Worm (Caenorhabditis elegans) whole organism, L4 larva: ENCODE data around the gene T26H5.11.

ENCODE experiments used
- D1046.2 ChIP-seq: fragments of 200-800 bp; sonication (Bioruptor generic); IDR thresholded peaks from 2 replicates; pipeline ENCODE4 v1.3.6; 2022; ENCODE audit warnings: missing genetic modification characterization, missing compliant biosample characterization
- F26F4.8 ChIP-seq: fragments of 200-800 bp; sonication (Bioruptor generic); conservative IDR thresholded peaks from 2 replicates; pipeline ENCODE4 v1.3.6; 2022; ENCODE audit warnings: missing genetic modification characterization, missing compliant biosample characterization
- F49E8.2 ChIP-seq: sonication (generic microtip); optimal IDR thresholded peaks from 2 replicates; lab custom pipeline; 2016; ENCODE audit warnings: missing compliant biosample characterization, mild to moderate bottlenecking, missing genetic modification characterization, borderline replicate concordance
- T26A8.4 ChIP-seq: fragments of 200-800 bp; sonication (Bioruptor generic); IDR thresholded peaks from 2 replicates; pipeline ENCODE4 v1.3.6; 2022; ENCODE audit warnings: missing genetic modification characterization, missing compliant biosample characterization
- Y105C5A.15 ChIP-seq: fragments of 200-800 bp; sonication (Bioruptor generic); IDR thresholded peaks from 2 replicates; pipeline ENCODE4 v1.3.6; 2022; ENCODE audit warnings: missing genetic modification characterization, missing compliant biosample characterization
- Y48G9A.11 ChIP-seq: fragments of 200-800 bp; sonication (Bioruptor generic); IDR thresholded peaks from 2 replicates; pipeline ENCODE4 v1.3.6; 2022; ENCODE audit warnings: missing genetic modification reagents, missing genetic modification characterization, missing compliant biosample characterization
- aly-2 ChIP-seq: sonication (generic microtip); optimal IDR thresholded peaks from 2 replicates; lab custom pipeline; 2018; ENCODE audit warnings: missing biosample characterization, missing genetic modification characterization
- ama-1 ChIP-seq: fragments of 150-350 bp; optimal IDR thresholded peaks from 2 replicates; lab custom pipeline; 2014; ENCODE audit warnings: inconsistent platforms, mixed read lengths
- arid-1 ChIP-seq: fragments of 200-800 bp; sonication (Bioruptor generic); conservative IDR thresholded peaks from 2 replicates; pipeline ENCODE4 v1.3.6; 2022; ENCODE audit warnings: missing genetic modification reagents, missing genetic modification characterization, missing compliant biosample characterization
- attf-4 ChIP-seq: sonication (generic microtip); optimal IDR thresholded peaks from 3 replicates; lab custom pipeline; 2017; ENCODE audit warnings: missing biosample characterization, missing genetic modification characterization
- ceh-20 ChIP-seq: fragments of 200-800 bp; sonication (Bioruptor generic); IDR thresholded peaks from 2 replicates; pipeline ENCODE4 v1.3.6; 2022; ENCODE audit warnings: missing genetic modification reagents, missing genetic modification characterization, missing compliant biosample characterization
- ceh-28 ChIP-seq: fragments of 150-350 bp; optimal IDR thresholded peaks from 2 replicates; lab custom pipeline; 2014; ENCODE audit warnings: missing biosample characterization, missing genetic modification reagents, missing genetic modification characterization
- ceh-44 ChIP-seq: fragments of 200-800 bp; sonication (Bioruptor generic); IDR thresholded peaks from 2 replicates; pipeline ENCODE4 v1.3.6; 2022; ENCODE audit warnings: missing genetic modification reagents, missing genetic modification characterization, missing compliant biosample characterization
- ceh-62 ChIP-seq: sonication (generic microtip); optimal IDR thresholded peaks from 2 replicates; lab custom pipeline; 2017; ENCODE audit warnings: missing biosample characterization, missing genetic modification characterization
- ctbp-1 ChIP-seq: fragments of 200-800 bp; sonication (Bioruptor generic); IDR thresholded peaks from 2 replicates; pipeline ENCODE4 v1.3.6; 2022; ENCODE audit warnings: missing genetic modification reagents, missing genetic modification characterization, missing compliant biosample characterization
- daf-8 ChIP-seq: fragments of 200-800 bp; sonication (Bioruptor generic); IDR thresholded peaks from 2 replicates; pipeline ENCODE4 v1.3.6; 2022; ENCODE audit warnings: missing genetic modification characterization, missing compliant biosample characterization
- dmd-9 ChIP-seq: fragments of 200-800 bp; sonication (Bioruptor generic); IDR thresholded peaks from 2 replicates; pipeline ENCODE4 v1.3.6; 2022; ENCODE audit warnings: missing genetic modification reagents, missing genetic modification characterization, missing compliant biosample characterization
- dpl-1 ChIP-seq: fragments of 150-350 bp; optimal IDR thresholded peaks from 2 replicates; lab custom pipeline; 2014; ENCODE audit warnings: missing biosample characterization, missing genetic modification reagents, missing genetic modification characterization
- egl-27 ChIP-seq: sonication (generic microtip); optimal IDR thresholded peaks from 3 replicates; lab custom pipeline; 2017; ENCODE audit warnings: missing biosample characterization, missing genetic modification reagents, missing genetic modification characterization
- egl-43 ChIP-seq: fragments of 200-800 bp; sonication (Bioruptor generic); IDR thresholded peaks from 2 replicates; pipeline ENCODE4 v1.3.6; 2022; ENCODE audit warnings: missing genetic modification reagents, missing genetic modification characterization, missing compliant biosample characterization
- fkh-10 ChIP-seq: fragments of 150-350 bp; optimal IDR thresholded peaks from 2 replicates; lab custom pipeline; 2014; ENCODE audit warnings: missing biosample characterization, missing genetic modification reagents, missing genetic modification characterization
- gei-8 ChIP-seq: fragments of 200-800 bp; sonication (Bioruptor generic); optimal IDR thresholded peaks from 2 replicates; lab custom pipeline; 2018; ENCODE audit warnings: mild to moderate bottlenecking, missing genetic modification characterization, missing compliant biosample characterization
- hif-1 ChIP-seq, 2 experiments: sonication (generic microtip); optimal IDR thresholded peaks; 2 replicates each; lab custom pipeline; 2016 to 2017; ENCODE audit warnings: missing compliant biosample characterization in 2 of 2, missing genetic modification characterization in 2 of 2, missing genetic modification reagents in 2 of 2, missing genotype in 2 of 2, mild to moderate bottlenecking in 1 of 2
- hmg-1.1 ChIP-seq: fragments of 200-800 bp; sonication (Bioruptor generic); IDR thresholded peaks from 2 replicates; pipeline ENCODE4 v1.3.6; 2022; ENCODE audit warnings: missing genetic modification reagents, missing genetic modification characterization, missing compliant biosample characterization
- jun-1 ChIP-seq: fragments of 150-350 bp; optimal IDR thresholded peaks from 2 replicates; lab custom pipeline; 2014; ENCODE audit warnings: missing biosample characterization, missing genetic modification reagents, missing genetic modification characterization
- lin-1 ChIP-seq: fragments of 200-800 bp; sonication (Bioruptor generic); IDR thresholded peaks from 2 replicates; pipeline ENCODE4 v1.3.6; 2022; ENCODE audit warnings: missing genetic modification reagents, missing genetic modification characterization, missing compliant biosample characterization
- lin-13 ChIP-seq: fragments of 150-350 bp; optimal IDR thresholded peaks from 2 replicates; lab custom pipeline; 2014; ENCODE audit warnings: missing biosample characterization, missing genetic modification reagents, missing genetic modification characterization
- lir-3 ChIP-seq: sonication (generic microtip); optimal IDR thresholded peaks from 2 replicates; lab custom pipeline; 2016; ENCODE audit warnings: mild to moderate bottlenecking, missing genetic modification characterization, missing compliant biosample characterization
- lsy-2 ChIP-seq, 2 experiments: fragments of 150-350 bp in 1 of 2; sonication (generic microtip) in 1 of 2; optimal IDR thresholded peaks; 2 replicates each; lab custom pipeline; 2014 to 2017; ENCODE audit warnings: missing biosample characterization in 2 of 2, missing genetic modification characterization in 2 of 2
- madf-5 ChIP-seq, 2 experiments: fragments of 200-800 bp; sonication (Bioruptor generic); IDR thresholded peaks; 2 replicates each; pipeline ENCODE4 v1.3.6; 2022; ENCODE audit warnings: missing compliant biosample characterization in 2 of 2, missing genetic modification characterization in 2 of 2
- madf-9 ChIP-seq: fragments of 200-800 bp; sonication (Bioruptor generic); conservative IDR thresholded peaks from 2 replicates; pipeline ENCODE4 v1.3.6; 2022; ENCODE audit warnings: missing genetic modification reagents, missing genetic modification characterization, missing compliant biosample characterization
- mdt-29 ChIP-seq: fragments of 200-800 bp; sonication (Bioruptor generic); IDR thresholded peaks from 2 replicates; pipeline ENCODE4 v1.3.6; 2022; ENCODE audit warnings: missing genetic modification reagents, missing genetic modification characterization, missing compliant biosample characterization
- nhr-11 ChIP-seq: fragments of 150-350 bp; optimal IDR thresholded peaks from 2 replicates; lab custom pipeline; 2014; ENCODE audit warnings: missing biosample characterization, missing genetic modification characterization
- nhr-111 ChIP-seq: fragments of 200-800 bp; sonication (Bioruptor generic); optimal IDR thresholded peaks from 2 replicates; lab custom pipeline; 2018; ENCODE audit warnings: mild to moderate bottlenecking, missing genetic modification characterization, missing compliant biosample characterization
- nhr-237 ChIP-seq: sonication (generic microtip); optimal IDR thresholded peaks from 2 replicates; lab custom pipeline; 2017; ENCODE audit warnings: missing biosample characterization, missing genetic modification characterization
- nhr-28 ChIP-seq: fragments of 150-350 bp; optimal IDR thresholded peaks from 2 replicates; lab custom pipeline; 2014; ENCODE audit warnings: missing biosample characterization, missing genetic modification characterization
- nhr-42 ChIP-seq: fragments of 200-800 bp; sonication (Bioruptor generic); IDR thresholded peaks from 2 replicates; pipeline ENCODE4 v1.3.6; 2022; ENCODE audit warnings: missing genetic modification characterization, missing compliant biosample characterization
- nhr-48 ChIP-seq: sonication (generic microtip); optimal IDR thresholded peaks from 2 replicates; lab custom pipeline; 2016; ENCODE audit warnings: mild to moderate bottlenecking, missing genetic modification characterization, missing compliant biosample characterization
- nhr-76 ChIP-seq: fragments of 150-350 bp; optimal IDR thresholded peaks from 2 replicates; lab custom pipeline; 2014; ENCODE audit warnings: missing biosample characterization, missing genetic modification characterization
- php-3 ChIP-seq: fragments of 200-800 bp; sonication (Bioruptor generic); IDR thresholded peaks from 2 replicates; pipeline ENCODE4 v1.3.6; 2022; ENCODE audit warnings: missing genetic modification reagents, missing genetic modification characterization, missing compliant biosample characterization
- rbr-2 ChIP-seq: sonication (generic microtip); optimal IDR thresholded peaks from 2 replicates; lab custom pipeline; 2016; ENCODE audit warnings: missing genotype, missing genetic modification characterization, missing compliant biosample characterization
- saeg-2 ChIP-seq: fragments of 200-800 bp; sonication (Bioruptor generic); IDR thresholded peaks from 2 replicates; pipeline ENCODE4 v1.3.6; 2022; ENCODE audit warnings: missing genetic modification reagents, missing genetic modification characterization, missing compliant biosample characterization
- set-16 ChIP-seq: fragments of 200-800 bp; sonication (Bioruptor generic); IDR thresholded peaks from 2 replicates; pipeline ENCODE4 v1.3.6; 2022; ENCODE audit warnings: missing genetic modification reagents, missing genetic modification characterization, missing compliant biosample characterization
- skn-1 ChIP-seq: fragments of 150-350 bp; optimal IDR thresholded peaks from 2 replicates; lab custom pipeline; 2014; ENCODE audit warnings: missing biosample characterization, missing genetic modification characterization
- tag-97 ChIP-seq: fragments of 200-800 bp; sonication (Bioruptor generic); IDR thresholded peaks from 2 replicates; pipeline ENCODE4 v1.3.6; 2022; ENCODE audit warnings: missing genetic modification characterization, missing compliant biosample characterization
- unc-130 ChIP-seq: sonication (generic microtip); optimal IDR thresholded peaks from 2 replicates; lab custom pipeline; 2016; ENCODE audit warnings: missing genetic modification reagents, missing genetic modification characterization, missing compliant biosample characterization
- vab-7 ChIP-seq: fragments of 200-800 bp; sonication (Bioruptor generic); IDR thresholded peaks from 2 replicates; pipeline ENCODE4 v1.3.6; 2022; ENCODE audit warnings: missing genetic modification reagents, missing genetic modification characterization, missing compliant biosample characterization
- zfp-2 ChIP-seq: sonication (generic microtip); optimal IDR thresholded peaks from 2 replicates; lab custom pipeline; 2016; ENCODE audit warnings: mild to moderate bottlenecking, missing genetic modification characterization, missing compliant biosample characterization
- zfp-3 ChIP-seq: fragments of 200-800 bp; sonication (Bioruptor generic); conservative IDR thresholded peaks from 2 replicates; pipeline ENCODE4 v1.3.6; 2022; ENCODE audit warnings: missing genetic modification reagents, missing genetic modification characterization, missing compliant biosample characterization
- ztf-7 ChIP-seq: fragments of 150-350 bp; optimal IDR thresholded peaks from 2 replicates; lab custom pipeline; 2014; ENCODE audit warnings: missing biosample characterization, missing genetic modification characterization

T26H5.11 gene

DNA sequence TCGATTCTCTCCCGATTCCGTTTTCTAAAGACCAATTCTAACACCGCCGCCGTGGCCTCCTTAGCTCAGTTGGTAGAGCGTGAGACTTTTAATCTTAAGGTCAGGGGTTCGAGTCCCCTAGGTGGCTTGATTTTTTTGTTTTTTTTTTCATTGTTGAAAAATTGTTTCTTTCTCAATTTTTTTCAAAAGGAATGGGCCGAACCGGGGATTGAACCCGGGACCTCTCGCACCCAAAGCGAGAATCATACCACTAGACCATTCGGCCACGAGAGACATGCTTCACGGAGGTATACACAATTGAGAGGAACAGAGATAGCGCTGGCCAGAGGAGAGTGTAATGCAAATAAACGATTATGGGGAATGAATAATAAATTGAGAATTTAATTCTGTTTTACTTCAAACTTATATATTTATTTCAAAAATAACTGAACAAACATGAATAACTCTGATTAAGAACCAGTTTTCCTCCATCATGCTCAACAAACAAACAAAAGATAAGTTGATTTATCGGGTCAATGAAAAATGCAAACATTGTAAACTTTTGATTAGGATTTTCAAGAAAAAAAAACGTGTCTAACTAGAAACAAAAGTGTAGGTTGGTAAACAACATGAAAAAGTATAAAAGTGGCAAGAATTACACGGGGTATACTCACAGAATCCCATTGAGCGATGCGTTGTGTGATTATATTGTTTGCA is 21.1 kb upstream of the T26H5.11 start, which contains the start of gene pqn-71 (continued):
- peak; percentile 83 for TF ChIP-seq gei-8 (GFP tag; lab: Kevin White, UChicago)
- TF ChIP-seq ceh-44 (GFP tag; lab: Robert Waterston, UW), result peak; percentile 93
- TF ChIP-seq daf-8, result peak; percentile 63; the same call in 1 of the 2 replicates
- TF ChIP-seq zfp-3 (GFP tag; lab: Robert Waterston, UW), result peak; percentile 90
- TF ChIP-seq unc-130, result peak; percentile 93
- peak; percentile 94 for TF ChIP-seq ctbp-1 (GFP tag; lab: Robert Waterston, UW)
- peak; percentile 93 for TF ChIP-seq mdt-29 (GFP tag; lab: Robert Waterston, UW)
- peak; percentile 26 for TF ChIP-seq attf-4 (tag; lab: Kevin White, UChicago)
- TF ChIP-seq nhr-111, result peak; percentile 86
- TF ChIP-seq lin-13 (GFP tag; lab: Kevin White, UChicago), result peak; percentile 93
- TF ChIP-seq F49E8.2 (tag; lab: Kevin White, UChicago), result peak; percentile 91
- TF ChIP-seq ama-1 (lab: Kevin White, UChicago), result no peak
- TF ChIP-seq nhr-48 (tag; lab: Kevin White, UChicago), result peak; percentile 91
- peak; percentile 46 for TF ChIP-seq nhr-237 (tag; lab: Kevin White, UChicago)
- peak; percentile 75 for TF ChIP-seq jun-1 (tag; lab: Kevin White, UChicago)
- TF ChIP-seq lsy-2 (tag; optimal IDR thresholded peaks at IDR 0.05; lab: Kevin White, UChicago), result no peak
- TF ChIP-seq ztf-7 (tag; lab: Kevin White, UChicago), result no peak
- peak; percentile 93 for TF ChIP-seq D1046.2 (GFP tag; lab: Robert Waterston, UW)
- no peak for TF ChIP-seq skn-1 (tag; lab: Kevin White, UChicago)
- peak; percentile 48 for TF ChIP-seq aly-2 (tag; lab: Kevin White, UChicago)
- peak; percentile 12 for TF ChIP-seq nhr-76 (tag; lab: Kevin White, UChicago)
- peak; percentile 97 for TF ChIP-seq hmg-1.1 (GFP tag; lab: Robert Waterston, UW)
- TF ChIP-seq lin-1, result peak; percentile 92
- peak; percentile 97 for TF ChIP-seq egl-43 (GFP tag; lab: Robert Waterston, UW)
- TF ChIP-seq ceh-28 (tag; lab: Kevin White, UChicago), result no peak
- peak; percentile 90 for TF ChIP-seq lir-3 (tag; lab: Kevin White, UChicago)
- TF ChIP-seq nhr-28 (tag; lab: Kevin White, UChicago), result peak; percentile 74
- TF ChIP-seq nhr-42 (GFP tag; lab: Robert Waterston, UW), result peak; percentile 94
- peak; percentile 94 to 95 for TF ChIP-seq madf-5 (GFP tag; IDR thresholded peaks at IDR 0.05; lab: Robert Waterston, UW)
- peak; percentile 95 for TF ChIP-seq rbr-2 (tag; lab: Kevin White, UChicago)
- peak; percentile 64 for TF ChIP-seq nhr-11
- TF ChIP-seq saeg-2 (GFP tag; lab: Robert Waterston, UW), result peak; percentile 92
- peak; percentile 79 for TF ChIP-seq zfp-2 (tag; lab: Kevin White, UChicago)
- peak; percentile 91 for TF ChIP-seq vab-7 (GFP tag; lab: Robert Waterston, UW)
- TF ChIP-seq Y105C5A.15 (GFP tag; lab: Robert Waterston, UW), result peak; percentile 97
- TF ChIP-seq fkh-10, result peak; percentile 52
- TF ChIP-seq Y48G9A.11 (GFP tag; lab: Robert Waterston, UW), result peak; percentile 92
- TF ChIP-seq egl-27 (tag; lab: Kevin White, UChicago), result no peak
- 0 out of 2 replicates have a peak, but pooled peaks have one; percentile 41 for TF ChIP-seq tag-97 (GFP tag; lab: Robert Waterston, UW)
- no peak for TF ChIP-seq ceh-62 (tag; lab: Kevin White, UChicago)
- TF ChIP-seq dpl-1 (GFP tag; lab: Kevin White, UChicago), result peak; percentile 66
- peak; percentile 63; the same call in 1 of the 2 replicates for TF ChIP-seq set-16
- TF ChIP-seq ceh-20 (GFP tag; lab: Robert Waterston, UW), result peak; percentile 89
- TF ChIP-seq F26F4.8 (GFP tag; lab: Robert Waterston, UW), result peak; percentile 97
- peak; percentile 47 to 74 for TF ChIP-seq hif-1 (tag; optimal IDR thresholded peaks at IDR 0.05; lab: Kevin White, UChicago)
- peak; percentile 92 for TF ChIP-seq arid-1 (GFP tag; lab: Robert Waterston, UW)
- peak; percentile 95 for TF ChIP-seq dmd-9 (GFP tag; lab: Robert Waterston, UW)
- peak; percentile 95 for TF ChIP-seq T26A8.4 (GFP tag; lab: Robert Waterston, UW)
- peak; percentile 94 for TF ChIP-seq madf-9 (GFP tag; lab: Robert Waterston, UW)
- TF ChIP-seq php-3 (GFP tag; lab: Robert Waterston, UW), result peak; percentile 80
